Worm (Caenorhabditis elegans): ENCODE data around the gene F49F1.9.

DNA sequence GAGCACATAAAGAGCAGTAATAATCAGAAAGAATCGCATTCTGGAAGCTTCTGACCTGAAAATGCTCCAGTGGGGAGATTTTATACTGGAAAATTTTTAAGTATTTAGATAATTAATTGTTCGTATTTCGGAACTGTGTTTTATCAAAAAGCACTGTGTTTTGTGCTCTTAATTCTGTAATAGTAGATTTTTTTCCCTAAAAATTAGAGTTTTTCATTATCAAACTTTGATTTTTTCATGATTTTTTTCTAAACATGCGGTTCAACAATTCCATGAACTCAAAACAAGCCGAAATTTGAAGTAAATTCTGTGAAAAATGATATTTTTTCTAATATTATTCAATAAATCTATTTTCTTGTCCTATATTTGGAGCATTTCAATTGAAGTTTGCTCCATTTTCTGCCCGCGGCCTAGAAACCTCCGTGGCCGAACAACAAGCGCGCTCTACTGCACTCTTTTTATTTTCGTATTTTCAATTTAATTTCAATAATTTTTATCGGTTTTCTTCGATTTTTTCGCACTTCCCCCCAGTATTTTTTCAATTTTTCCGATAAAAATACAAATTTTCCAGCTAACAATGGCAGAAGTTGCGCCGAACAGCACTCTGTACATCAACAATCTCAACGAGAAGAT lies 34.3 kb upstream of the F49F1.9 start, which contains the start of the genes K08D10.13 and rnp-2:
- no peak for TF ChIP-seq dve-1 (tag; optimal IDR thresholded peaks at IDR 0.05; ENCODE audit: insufficient read depth)
- TF ChIP-seq nhr-77 (tag; optimal IDR thresholded peaks at IDR 0.05), result no peak
- no peak for TF ChIP-seq lin-39 (tag; optimal IDR thresholded peaks at IDR 0.05)
- TF ChIP-seq daf-19 (GFP tag; conservative IDR thresholded peaks at IDR 0.05), result no peak
- no peak for TF ChIP-seq zag-1 (tag; optimal IDR thresholded peaks at IDR 0.05)
- no peak for TF ChIP-seq jun-1 (tag; optimal IDR thresholded peaks at IDR 0.05)
- no peak for TF ChIP-seq unc-39 (tag; optimal IDR thresholded peaks at IDR 0.05)
- TF ChIP-seq ama-1 (optimal IDR thresholded peaks at IDR 0.05), result no peak
- TF ChIP-seq gei-8 (GFP tag; optimal IDR thresholded peaks at IDR 0.05), result no peak
- no peak for TF ChIP-seq Y75B8A.6 (GFP tag; IDR thresholded peaks at IDR 0.05)

All from whole organism, L4 larva.